Fruit fly (Drosophila melanogaster) whole organism, embryonic: ENCODE measurements around the gene dysc.

Experiments
- Antp ChIP-seq: fragments of 200-800 bp; sonication (Bioruptor generic); optimal IDR thresholded peaks from 3 replicates; lab custom pipeline; 2016; ENCODE audit warnings: missing biosample characterization, missing genetic modification characterization
- CG6791 ChIP-seq: fragments of 200-800 bp; sonication (Bioruptor generic); IDR thresholded peaks from 3 replicates; pipeline ENCODE4 v1.3.6; 2022; ENCODE audit warnings: missing biosample characterization, missing genetic modification characterization; ENCODE audit not compliant: partially characterized antibody
- Doc3 ChIP-seq: fragments of 200-800 bp; sonication (Bioruptor generic); IDR thresholded peaks from 3 replicates; pipeline ENCODE4 v1.3.6; 2022; ENCODE audit warnings: missing biosample characterization, missing genetic modification characterization; ENCODE audit not compliant: partially characterized antibody
- HLH4C ChIP-seq: fragments of 200-800 bp; sonication (Bioruptor generic); IDR thresholded peaks from 3 replicates; pipeline ENCODE4 v1.3.6; 2022; ENCODE audit warnings: missing biosample characterization, missing genetic modification characterization; ENCODE audit not compliant: partially characterized antibody
- Hmx ChIP-seq: fragments of 200-800 bp; sonication (Bioruptor generic); optimal IDR thresholded peaks from 2 replicates; lab custom pipeline; 2016; ENCODE audit warnings: missing biosample characterization, missing genetic modification characterization
- Hr39 ChIP-seq: fragments of >200 bp; optimal IDR thresholded peaks from 2 replicates; lab custom pipeline; 2017
- croc ChIP-seq: fragments of 200-800 bp; sonication (Bioruptor generic); conservative IDR thresholded peaks from 3 replicates; pipeline ENCODE4 v1.3.6; 2022; ENCODE audit warnings: missing biosample characterization, missing genetic modification characterization
- disco-r ChIP-seq: fragments of 200-800 bp; sonication (Bioruptor generic); optimal IDR thresholded peaks from 2 replicates; lab custom pipeline; 2016; ENCODE audit warnings: missing biosample characterization, missing genetic modification characterization
- fd102C ChIP-seq: fragments of 200-800 bp; sonication (Bioruptor generic); optimal IDR thresholded peaks from 2 replicates; lab custom pipeline; 2018; ENCODE audit warnings: missing biosample characterization, mild to moderate bottlenecking, missing genetic modification characterization, moderate library complexity
- slbo ChIP-seq: fragments of 200-800 bp; sonication (Bioruptor generic); IDR thresholded peaks from 2 replicates; pipeline ENCODE4 v1.3.6; 2022; ENCODE audit warnings: missing biosample characterization, missing genetic modification characterization
- tna ChIP-seq: fragments of 200-800 bp; sonication (Bioruptor generic); IDR thresholded peaks from 2 replicates; pipeline ENCODE4 v1.3.6; 2022; ENCODE audit warnings: missing biosample characterization, missing genetic modification characterization; ENCODE audit not compliant: partially characterized antibody
- trh ChIP-seq: fragments of 200-800 bp; sonication (Bioruptor generic); optimal IDR thresholded peaks from 2 replicates; lab custom pipeline; 2016; ENCODE audit warnings: missing biosample characterization, missing genetic modification characterization

- TF ChIP-seq disco-r (GFP tag; lab: Kevin White, UChicago) (no peak), tna (GFP tag; lab: Robert Waterston, UW) (no peak), Antp (GFP tag; lab: Kevin White, UChicago) (no peak), trh (no peak), CG6791 (no peak), Hmx (GFP tag; lab: Kevin White, UChicago) (no peak), fd102C (no peak), Hr39 (lab: Kevin White, UChicago) (no peak), croc (GFP tag; lab: Robert Waterston, UW) (no peak), slbo (GFP tag; lab: Robert Waterston, UW) (no peak), Doc3 (no peak), HLH4C (GFP tag; lab: Robert Waterston, UW) (no peak)
These were observed 65.6 kb downstream of the dysc start, which contains the start of gene CG43184 for dm6 chr3L:13837456-13837855.
